Worm (Caenorhabditis elegans) whole organism, young adult: ENCODE results near the gene F48E8.8.

Experiments
- B0261.1 ChIP-seq: sonication (generic microtip); optimal IDR thresholded peaks from 2 replicates; lab custom pipeline; 2016; ENCODE audit warnings: mild to moderate bottlenecking, missing genetic modification characterization, moderate library complexity, missing compliant biosample characterization
- B0336.3 ChIP-seq: fragments of 200-800 bp; sonication (Bioruptor generic); IDR thresholded peaks from 2 replicates; pipeline ENCODE4 v1.3.6; 2022; ENCODE audit warnings: missing genetic modification characterization, missing compliant biosample characterization
- C06A6.2 ChIP-seq: fragments of 200-800 bp; sonication (Bioruptor generic); conservative IDR thresholded peaks from 2 replicates; pipeline ENCODE4 v1.3.6; 2022; ENCODE audit warnings: missing genetic modification characterization, missing compliant biosample characterization
- C17E4.6 ChIP-seq: fragments of 200-800 bp; sonication (Bioruptor generic); IDR thresholded peaks from 2 replicates; pipeline ENCODE4 v1.3.6; 2022; ENCODE audit warnings: missing genetic modification reagents, missing genetic modification characterization, missing compliant biosample characterization
- F22D6.2 ChIP-seq: sonication (generic microtip); optimal IDR thresholded peaks from 2 replicates; lab custom pipeline; 2016; ENCODE audit warnings: mild to moderate bottlenecking, missing genetic modification characterization, missing compliant biosample characterization
- F33H1.4 ChIP-seq: fragments of 200-800 bp; sonication (Bioruptor generic); IDR thresholded peaks from 2 replicates; pipeline ENCODE4 v1.3.6; 2022; ENCODE audit warnings: missing genetic modification reagents, missing genetic modification characterization, missing compliant biosample characterization
- F37B4.10 ChIP-seq: fragments of 200-800 bp; sonication (Bioruptor generic); IDR thresholded peaks from 2 replicates; pipeline ENCODE4 v1.3.6; 2022; ENCODE audit warnings: missing genetic modification characterization, missing compliant biosample characterization
- F49E8.2 ChIP-seq: sonication (generic microtip); optimal IDR thresholded peaks from 3 replicates; lab custom pipeline; 2017; ENCODE audit warnings: missing genetic modification characterization, mild to moderate bottlenecking, missing compliant biosample characterization, antibody characterized with exemption, moderate library complexity; ENCODE audit not compliant: insufficient read depth
- F57A8.1 ChIP-seq: fragments of 200-800 bp; sonication (Bioruptor generic); optimal IDR thresholded peaks from 2 replicates; lab custom pipeline; 2018; ENCODE audit warnings: mild to moderate bottlenecking, missing genetic modification characterization, moderate library complexity, missing compliant biosample characterization
- K11D2.4 ChIP-seq: fragments of 200-800 bp; sonication (Bioruptor generic); IDR thresholded peaks from 2 replicates; pipeline ENCODE4 v1.3.6; 2022; ENCODE audit warnings: missing genetic modification reagents, missing genetic modification characterization, missing compliant biosample characterization
- T26A5.8 ChIP-seq: sonication (generic microtip); optimal IDR thresholded peaks from 2 replicates; lab custom pipeline; 2016; ENCODE audit warnings: missing genetic modification characterization, missing compliant biosample characterization
- Y53G8AR.9 ChIP-seq: fragments of 200-800 bp; sonication (Bioruptor generic); conservative IDR thresholded peaks from 2 replicates; pipeline ENCODE4 v1.3.6; 2022; ENCODE audit warnings: missing genetic modification reagents, missing genetic modification characterization, missing compliant biosample characterization
- akir-1 ChIP-seq: fragments of 200-800 bp; sonication (Bioruptor generic); optimal IDR thresholded peaks from 2 replicates; lab custom pipeline; 2018; ENCODE audit warnings: mild to moderate bottlenecking, missing genetic modification characterization, moderate library complexity, missing compliant biosample characterization
- ama-1 ChIP-seq, 3 experiments: fragments of 150-350 bp in 1 of 3; sonication (generic microtip) in 2 of 3; optimal IDR thresholded peaks; 2 replicates each; lab custom pipeline; 2014 to 2018; ENCODE audit warnings: missing biosample characterization in 2 of 3, missing genetic modification characterization in 2 of 3, missing genetic modification reagents in 2 of 3
- aptf-2 ChIP-seq: fragments of 200-800 bp; sonication (Bioruptor generic); conservative IDR thresholded peaks from 2 replicates; pipeline ENCODE4 v1.3.6; 2022; ENCODE audit warnings: missing genetic modification reagents, missing genetic modification characterization, missing compliant biosample characterization
- attf-5 ChIP-seq: fragments of 200-800 bp; sonication (Bioruptor generic); optimal IDR thresholded peaks from 2 replicates; lab custom pipeline; 2018; ENCODE audit warnings: mild to moderate bottlenecking, missing genetic modification characterization, missing compliant biosample characterization
- attf-6 ChIP-seq: fragments of 200-800 bp; sonication (Bioruptor generic); IDR thresholded peaks from 2 replicates; pipeline ENCODE4 v1.3.6; 2022; ENCODE audit warnings: missing genetic modification reagents, missing genetic modification characterization, missing compliant biosample characterization
- bed-1 ChIP-seq: fragments of 200-800 bp; sonication (Bioruptor generic); IDR thresholded peaks from 2 replicates; pipeline ENCODE4 v1.3.6; 2022; ENCODE audit warnings: missing genetic modification reagents, missing genetic modification characterization, missing compliant biosample characterization
- ceh-40 ChIP-seq: fragments of 200-800 bp; sonication (Bioruptor generic); IDR thresholded peaks from 2 replicates; pipeline ENCODE4 v1.3.6; 2022; ENCODE audit warnings: missing genetic modification characterization, missing compliant biosample characterization
- ceh-91 ChIP-seq: fragments of 200-800 bp; sonication (Bioruptor generic); IDR thresholded peaks from 2 replicates; pipeline ENCODE4 v1.3.6; 2022; ENCODE audit warnings: missing genetic modification reagents, missing genetic modification characterization, missing compliant biosample characterization
- dpl-1 ChIP-seq: fragments of 150-350 bp; optimal IDR thresholded peaks from 2 replicates; lab custom pipeline; 2014; ENCODE audit warnings: missing biosample characterization, missing genetic modification reagents, missing genetic modification characterization
- egl-18 ChIP-seq: fragments of 200-800 bp; sonication (Bioruptor generic); IDR thresholded peaks from 2 replicates; pipeline ENCODE4 v1.3.6; 2022; ENCODE audit warnings: missing genetic modification reagents, missing genetic modification characterization, missing compliant biosample characterization
- egl-44 ChIP-seq: fragments of 200-800 bp; sonication (Bioruptor generic); IDR thresholded peaks from 2 replicates; pipeline ENCODE4 v1.3.6; 2022; ENCODE audit warnings: missing genetic modification reagents, missing genetic modification characterization, missing compliant biosample characterization
- egrh-3 ChIP-seq: fragments of 200-800 bp; sonication (Bioruptor generic); IDR thresholded peaks from 2 replicates; pipeline ENCODE4 v1.3.6; 2022; ENCODE audit warnings: missing genetic modification reagents, missing genetic modification characterization, missing compliant biosample characterization
- hlh-26 ChIP-seq: fragments of 200-800 bp; sonication (Bioruptor generic); conservative IDR thresholded peaks from 2 replicates; pipeline ENCODE4 v1.3.6; 2022; ENCODE audit warnings: missing genetic modification reagents, missing genetic modification characterization, missing compliant biosample characterization
- hrde-1 ChIP-seq: sonication (generic microtip); optimal IDR thresholded peaks from 2 replicates; lab custom pipeline; 2016; ENCODE audit warnings: missing genetic modification characterization, mild to moderate bottlenecking, missing compliant biosample characterization, moderate library complexity, missing genotype, missing genetic modification reagents, borderline replicate concordance
- let-526 ChIP-seq: fragments of 200-800 bp; sonication (Bioruptor generic); IDR thresholded peaks from 2 replicates; pipeline ENCODE4 v1.3.6; 2022; ENCODE audit warnings: missing genetic modification reagents, missing genetic modification characterization, missing compliant biosample characterization
- lin-40 ChIP-seq: sonication (generic microtip); optimal IDR thresholded peaks from 2 replicates; lab custom pipeline; 2016; ENCODE audit warnings: missing genetic modification characterization, mild to moderate bottlenecking, missing compliant biosample characterization, missing genotype, missing genetic modification reagents
- madf-10 ChIP-seq: sonication (generic microtip); optimal IDR thresholded peaks from 2 replicates; lab custom pipeline; 2016; ENCODE audit warnings: mild to moderate bottlenecking, missing genetic modification characterization, missing compliant biosample characterization
- madf-3 ChIP-seq: fragments of 200-800 bp; sonication (Bioruptor generic); IDR thresholded peaks from 2 replicates; pipeline ENCODE4 v1.3.6; 2022; ENCODE audit warnings: missing genetic modification reagents, missing genetic modification characterization, missing compliant biosample characterization
- madf-6 ChIP-seq: fragments of 200-800 bp; sonication (Bioruptor generic); IDR thresholded peaks from 2 replicates; pipeline ENCODE4 v1.3.6; 2022; ENCODE audit warnings: missing genetic modification reagents, missing genetic modification characterization, missing compliant biosample characterization
- madf-8 ChIP-seq: fragments of 200-800 bp; sonication (Bioruptor generic); conservative IDR thresholded peaks from 2 replicates; pipeline ENCODE4 v1.3.6; 2022; ENCODE audit warnings: missing genetic modification reagents, missing genetic modification characterization, missing compliant biosample characterization
- mel-28 ChIP-seq: sonication (generic microtip); optimal IDR thresholded peaks from 2 replicates; lab custom pipeline; 2016; ENCODE audit warnings: borderline replicate concordance, mild to moderate bottlenecking, missing genetic modification characterization, missing compliant biosample characterization
- nfya-2 ChIP-seq: fragments of 200-800 bp; sonication (Bioruptor generic); IDR thresholded peaks from 2 replicates; pipeline ENCODE4 v1.3.6; 2022; ENCODE audit warnings: missing genetic modification reagents, missing genetic modification characterization, missing compliant biosample characterization
- nfyb-1 ChIP-seq: fragments of 200-800 bp; sonication (Bioruptor generic); IDR thresholded peaks from 2 replicates; pipeline ENCODE4 v1.3.6; 2022; ENCODE audit warnings: missing genetic modification reagents, missing genetic modification characterization, missing compliant biosample characterization
- rcor-1 ChIP-seq: fragments of 200-800 bp; sonication (Bioruptor generic); IDR thresholded peaks from 2 replicates; pipeline ENCODE4 v1.3.6; 2022; ENCODE audit warnings: missing genetic modification reagents, missing genetic modification characterization, missing compliant biosample characterization
- repo-1 ChIP-seq: sonication (generic microtip); optimal IDR thresholded peaks from 2 replicates; lab custom pipeline; 2017; ENCODE audit warnings: mild to moderate bottlenecking, missing genetic modification characterization, missing compliant biosample characterization
- sdz-38 ChIP-seq: sonication (generic microtip); optimal IDR thresholded peaks from 2 replicates; lab custom pipeline; 2016; ENCODE audit warnings: missing genotype, missing genetic modification characterization, missing compliant biosample characterization
- sea-2 ChIP-seq: fragments of 200-800 bp; sonication (Bioruptor generic); IDR thresholded peaks from 2 replicates; pipeline ENCODE4 v1.3.6; 2022; ENCODE audit warnings: missing genetic modification characterization, missing compliant biosample characterization
- snpc-4 ChIP-seq, 5 experiments: fragments of 150-350 bp in 1 of 5; sonication (generic microtip) in 4 of 5; optimal IDR thresholded peaks; 2 replicates each; lab custom pipeline; 2014 to 2018; ENCODE audit warnings: missing genetic modification characterization in 5 of 5, missing biosample characterization in 3 of 5, antibody characterized with exemption in 2 of 5, mild to moderate bottlenecking in 2 of 5, missing compliant biosample characterization in 2 of 5, missing genotype in 2 of 5, moderate library complexity in 2 of 5, missing genetic modification reagents in 1 of 5
- somi-1 ChIP-seq: fragments of 200-800 bp; sonication (Bioruptor generic); optimal IDR thresholded peaks from 2 replicates; lab custom pipeline; 2018; ENCODE audit warnings: mild to moderate bottlenecking, missing genetic modification characterization, missing compliant biosample characterization
- sptf-2 ChIP-seq: fragments of 200-800 bp; sonication (Bioruptor generic); optimal IDR thresholded peaks from 2 replicates; lab custom pipeline; 2018; ENCODE audit warnings: mild to moderate bottlenecking, missing genetic modification characterization, missing compliant biosample characterization
- tbp1 ChIP-seq: fragments of 200-800 bp; sonication (Bioruptor generic); optimal IDR thresholded peaks from 2 replicates; lab custom pipeline; 2018; ENCODE audit warnings: mild to moderate bottlenecking, missing genetic modification characterization, missing compliant biosample characterization
- unc-62 ChIP-seq: fragments of 150-350 bp; optimal IDR thresholded peaks from 2 replicates; lab custom pipeline; 2014; ENCODE audit warnings: missing biosample characterization, missing genetic modification reagents, missing genetic modification characterization
- zfh-2 ChIP-seq: fragments of 200-800 bp; sonication (Bioruptor generic); conservative IDR thresholded peaks from 2 replicates; pipeline ENCODE4 v1.3.6; 2022; ENCODE audit warnings: missing genetic modification reagents, missing genetic modification characterization, missing compliant biosample characterization
- ztf-22 ChIP-seq: fragments of 200-800 bp; sonication (Bioruptor generic); optimal IDR thresholded peaks from 2 replicates; lab custom pipeline; 2018; ENCODE audit warnings: mild to moderate bottlenecking, missing genetic modification characterization, moderate library complexity, missing compliant biosample characterization
- ztf-25 ChIP-seq: fragments of 200-800 bp; sonication (Bioruptor generic); IDR thresholded peaks from 2 replicates; pipeline ENCODE4 v1.3.6; 2022; ENCODE audit warnings: missing genetic modification reagents, missing genetic modification characterization, missing compliant biosample characterization
- ztf-26 ChIP-seq: sonication (generic microtip); optimal IDR thresholded peaks from 2 replicates; lab custom pipeline; 2017; ENCODE audit warnings: missing genetic modification characterization, missing compliant biosample characterization
- ztf-28 ChIP-seq: fragments of 200-800 bp; sonication (Bioruptor generic); IDR thresholded peaks from 2 replicates; pipeline ENCODE4 v1.3.6; 2022; ENCODE audit warnings: missing genetic modification reagents, missing genetic modification characterization, missing compliant biosample characterization

The F48E8.8 gene

DNA sequence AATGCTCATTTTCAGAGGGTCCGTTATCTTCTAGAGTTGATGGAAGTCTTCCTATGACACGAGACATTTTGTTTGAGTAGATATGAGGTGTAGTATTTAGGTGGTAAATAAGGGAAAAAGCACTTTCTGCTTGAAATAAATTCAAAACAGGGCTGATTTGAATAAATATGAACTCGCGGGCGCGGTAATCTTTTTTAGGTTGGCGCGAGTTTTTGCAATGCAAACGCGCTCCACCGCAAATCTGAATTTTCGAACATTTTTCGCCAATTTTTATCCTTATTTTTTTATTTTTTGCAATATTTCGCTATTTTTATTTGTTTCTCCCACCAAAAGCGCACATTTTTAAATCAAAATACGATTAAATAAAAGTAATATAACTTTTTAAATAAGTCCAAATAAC, 1.4 kb downstream of the F48E8.8 start, which contains the start of gene skpt-1 (continued):
- TF ChIP-seq ztf-26 (tag; lab: Kevin White, UChicago) (no peak), mel-28 (no peak), aptf-2 (GFP tag; lab: Robert Waterston, UW) (no peak), nfyb-1 (GFP tag; lab: Robert Waterston, UW) (peak; percentile 73; the same call in 1 of the 2 replicates), attf-5 (GFP tag; lab: Kevin White, UChicago) (peak; percentile 31), akir-1 (GFP tag; lab: Kevin White, UChicago) (no peak), B0336.3 (GFP tag; lab: Robert Waterston, UW) (peak; percentile 88), F22D6.2 (tag; lab: Kevin White, UChicago) (no peak), ceh-40 (GFP tag; lab: Robert Waterston, UW) (no peak), snpc-4 (GFP tag; optimal IDR thresholded peaks at IDR 0.05; lab: Kevin White, UChicago) (peak; percentile 11), snpc-4 (tag; optimal IDR thresholded peaks at IDR 0.05; lab: Kevin White, UChicago) (peak in 2 of 4 experiments; percentile 40 to 62), unc-62 (GFP tag; lab: Kevin White, UChicago) (no peak), madf-10 (tag; lab: Kevin White, UChicago) (no peak), B0261.1 (tag; lab: Kevin White, UChicago) (no peak), dpl-1 (GFP tag; lab: Kevin White, UChicago) (peak; percentile 97), rcor-1 (peak; percentile 82), F49E8.2 (tag; lab: Kevin White, UChicago) (peak; percentile 85), K11D2.4 (GFP tag; lab: Robert Waterston, UW) (no peak), ztf-28 (0 out of 2 replicates have a peak, but pooled peaks have one; percentile 77), C17E4.6 (GFP tag; lab: Robert Waterston, UW) (peak; percentile 77; the same call in 1 of the 2 replicates), ztf-22 (GFP tag; lab: Kevin White, UChicago) (no peak), ceh-91 (GFP tag; lab: Robert Waterston, UW) (peak; percentile 96), ztf-25 (GFP tag; lab: Robert Waterston, UW) (no peak), nfya-2 (GFP tag; lab: Robert Waterston, UW) (no peak), somi-1 (GFP tag; lab: Kevin White, UChicago) (no peak), sea-2 (GFP tag; lab: Robert Waterston, UW) (no peak), F57A8.1 (GFP tag; lab: Kevin White, UChicago) (no peak), let-526 (GFP tag; lab: Robert Waterston, UW) (no peak), sptf-2 (GFP tag; lab: Kevin White, UChicago) (no peak), madf-8 (peak; percentile 97), F37B4.10 (no peak), egl-18 (GFP tag; lab: Robert Waterston, UW) (no peak), repo-1 (tag; lab: Kevin White, UChicago) (no peak), ama-1 (optimal IDR thresholded peaks at IDR 0.05; lab: Kevin White, UChicago) (no peak), ama-1 (GFP tag; optimal IDR thresholded peaks at IDR 0.05; lab: Kevin White, UChicago) (no peak), bed-1 (no peak), hlh-26 (GFP tag; lab: Robert Waterston, UW) (no peak), zfh-2 (GFP tag; lab: Robert Waterston, UW) (no peak), hrde-1 (tag; lab: Kevin White, UChicago) (peak; percentile 54), lin-40 (tag; lab: Kevin White, UChicago) (no peak), madf-6 (GFP tag; lab: Robert Waterston, UW) (peak; percentile 99), Y53G8AR.9 (GFP tag; lab: Robert Waterston, UW) (peak; percentile 87), F33H1.4 (GFP tag; lab: Robert Waterston, UW) (peak; percentile 89), madf-3 (peak; percentile 93), tbp1 (GFP tag; lab: Kevin White, UChicago) (peak; percentile 60), C06A6.2 (GFP tag; lab: Robert Waterston, UW) (no peak), T26A5.8 (tag; lab: Kevin White, UChicago) (no peak), attf-6 (GFP tag; lab: Robert Waterston, UW) (no peak), sdz-38 (tag; lab: Kevin White, UChicago) (no peak), egl-44 (no peak), egrh-3 (no peak)
